Worm (Caenorhabditis elegans): ENCODE results near the gene nhr-257.

nhr-257 gene

ce11 chrII:3896920-3897319, 44.2 kb downstream of the nhr-257 start (continued):
- TF ChIP-seq pax-3 (tag; optimal IDR thresholded peaks at IDR 0.05) (no peak), lir-3 (tag; optimal IDR thresholded peaks at IDR 0.05; ENCODE audit: poor library complexity) (peak; percentile 58), C04F5.9 (tag; optimal IDR thresholded peaks at IDR 0.05) (no peak), mep-1 (tag; optimal IDR thresholded peaks at IDR 0.05) (peak; percentile 57), egl-27 (tag; optimal IDR thresholded peaks at IDR 0.05) (no peak), ceh-63 (GFP tag; optimal IDR thresholded peaks at IDR 0.05) (no peak), nhr-19 (GFP tag; conservative IDR thresholded peaks at IDR 0.05) (peak; percentile 56), F16B12.6 (tag; optimal IDR thresholded peaks at IDR 0.05) (no peak), lsy-2 (tag; optimal IDR thresholded peaks at IDR 0.05) (peak; percentile 37 to 67), swsn-7 (tag; optimal IDR thresholded peaks at IDR 0.05) (peak; percentile 41), hpl-2 (GFP tag; optimal IDR thresholded peaks at IDR 0.05) (no peak), nhr-11 (tag; optimal IDR thresholded peaks at IDR 0.05) (no peak), zag-1 (tag; optimal IDR thresholded peaks at IDR 0.05) (no peak), egl-13 (tag; optimal IDR thresholded peaks at IDR 0.05) (peak; percentile 47), ets-5 (GFP tag; IDR thresholded peaks at IDR 0.05) (no peak), nhr-12 (tag; optimal IDR thresholded peaks at IDR 0.05) (no peak), Y116A8C.19 (tag; optimal IDR thresholded peaks at IDR 0.05; ENCODE audit: borderline replicate concordance) (no peak), nhr-237 (tag; optimal IDR thresholded peaks at IDR 0.05) (no peak), skn-1 (tag; optimal IDR thresholded peaks at IDR 0.05) (peak; percentile 59), mdl-1 (tag; optimal IDR thresholded peaks at IDR 0.05) (peak in 1 of 2 experiments; percentile 27), nhr-20 (tag; optimal IDR thresholded peaks at IDR 0.05) (peak; percentile 66), blmp-1 (tag; optimal IDR thresholded peaks at IDR 0.05) (peak; percentile 45), dsc-1 (tag; optimal IDR thresholded peaks at IDR 0.05) (peak; percentile 1), mab-9 (GFP tag; IDR thresholded peaks at IDR 0.05) (no peak), fkh-8 (tag; optimal IDR thresholded peaks at IDR 0.05) (peak; percentile 35), hlh-4 (tag; optimal IDR thresholded peaks at IDR 0.05) (no peak), lin-13 (GFP tag; optimal IDR thresholded peaks at IDR 0.05) (no peak), lin-39 (tag; optimal IDR thresholded peaks at IDR 0.05) (no peak), rnt-1 (tag; optimal IDR thresholded peaks at IDR 0.05) (peak; percentile 54), isw-1 (GFP tag; IDR thresholded peaks at IDR 0.05) (peak; percentile 19; the same call in 1 of the 2 replicates), pqm-1 (tag; optimal IDR thresholded peaks at IDR 0.05) (no peak), C34B4.2 (tag; optimal IDR thresholded peaks at IDR 0.05) (no peak), ama-1 (optimal IDR thresholded peaks at IDR 0.05) (no peak), tbx-2 (tag; optimal IDR thresholded peaks at IDR 0.05) (peak; percentile 55), efl-3 (GFP tag; optimal IDR thresholded peaks at IDR 0.05) (no peak), elt-3 (tag; optimal IDR thresholded peaks at IDR 0.05) (peak in 2 of 6 experiments; percentile 39 to 59), ztf-11 (tag; optimal IDR thresholded peaks at IDR 0.05) (no peak), nhr-85 (tag) (peak; percentile 78), aly-2 (tag; optimal IDR thresholded peaks at IDR 0.05) (no peak), ceh-82 (tag; optimal IDR thresholded peaks at IDR 0.05) (peak in 1 of 3 experiments; percentile 15), nhr-71 (tag; optimal IDR thresholded peaks at IDR 0.05) (peak; percentile 77), sup-37 (GFP tag; optimal IDR thresholded peaks at IDR 0.05) (no peak), hlh-17 (GFP tag; optimal IDR thresholded peaks at IDR 0.05; ENCODE audit: borderline replicate concordance) (no peak), elt-2 (tag; optimal IDR thresholded peaks at IDR 0.05) (peak; percentile 5), snpc-4 (tag; optimal IDR thresholded peaks at IDR 0.05) (peak; percentile 33), ceh-88 (GFP tag; IDR thresholded peaks at IDR 0.05) (no peak), unc-130 (tag; optimal IDR thresholded peaks at IDR 0.05) (peak; percentile 13), jun-1 (tag; optimal IDR thresholded peaks at IDR 0.05) (peak; percentile 27), ces-1 (GFP tag; optimal IDR thresholded peaks at IDR 0.05) (no peak), unc-86 (tag; optimal IDR thresholded peaks at IDR 0.05) (peak; percentile 23), fkh-10 (GFP tag; optimal IDR thresholded peaks at IDR 0.05) (no peak), nhr-90 (tag; optimal IDR thresholded peaks at IDR 0.05; ENCODE audit: poor library complexity) (peak; percentile 12), lin-35 (GFP tag; optimal IDR thresholded peaks at IDR 0.05) (peak; percentile 24 to 56)

All from whole organism, L1 larva.